In genomic region chr3L:22851172-22852128, dm6 we compare ENCODE assay signal across 3 fruit fly cellular contexts.
A peak's percentile ranks its signal among the peaks of the same experiment; 100 is the strongest.
TF ChIP-seq lines count a peak whose summit lies in the region.

No protein-coding gene starts in this region.

TF ChIP-seq in whole organism, embryonic, 481 proteins besides CTCF, POLR2A, EP300 and RAD21 (continued from another document and continues in another):
- no peak for TF ChIP-seq Scr (GFP tag; IDR thresholded peaks at IDR 0.05; lab: Robert Waterston, UW; ENCODE audit: partially characterized antibody)
- TF ChIP-seq Antp (GFP tag; optimal IDR thresholded peaks at IDR 0.05; lab: Kevin White, UChicago), result no peak
- TF ChIP-seq Myb (GFP tag; optimal IDR thresholded peaks at IDR 0.05; lab: Kevin White, UChicago), result no peak
- TF ChIP-seq stwl (tag; optimal IDR thresholded peaks at IDR 0.05; lab: Kevin White, UChicago), result no peak
- no peak for TF ChIP-seq CG3281 (GFP tag; optimal IDR thresholded peaks at IDR 0.05; lab: Kevin White, UChicago)
- TF ChIP-seq CG12942 (GFP tag; optimal IDR thresholded peaks at IDR 0.05; lab: Kevin White, UChicago), result no peak
- TF ChIP-seq onecut (GFP tag; IDR thresholded peaks at IDR 0.05; lab: Robert Waterston, UW), result peak; percentile 98
- no peak for TF ChIP-seq CG4328 (GFP tag; optimal IDR thresholded peaks at IDR 0.05; lab: Kevin White, UChicago)
- no peak for TF ChIP-seq CG42726 (GFP tag; IDR thresholded peaks at IDR 0.05; lab: Robert Waterston, UW; ENCODE audit: partially characterized antibody)
- no peak for TF ChIP-seq CG6765 (GFP tag; optimal IDR thresholded peaks at IDR 0.05; lab: Kevin White, UChicago)
- TF ChIP-seq ewg (GFP tag; optimal IDR thresholded peaks at IDR 0.05; lab: Kevin White, UChicago), result no peak
- no peak for TF ChIP-seq CG10654 (GFP tag; optimal IDR thresholded peaks at IDR 0.05; lab: Kevin White, UChicago)
- TF ChIP-seq jing (GFP tag; optimal IDR thresholded peaks at IDR 0.05; lab: Kevin White, UChicago), result no peak
- TF ChIP-seq CG5245 (GFP tag; optimal IDR thresholded peaks at IDR 0.05; lab: Kevin White, UChicago), result no peak
- no peak for TF ChIP-seq Camta (GFP tag; optimal IDR thresholded peaks at IDR 0.05; lab: Kevin White, UChicago)
- TF ChIP-seq Side (GFP tag; optimal IDR thresholded peaks at IDR 0.05; lab: Kevin White, UChicago), result no peak
- TF ChIP-seq nom (GFP tag; optimal IDR thresholded peaks at IDR 0.05; lab: Kevin White, UChicago), result peak; percentile 98
- TF ChIP-seq lola (GFP tag; optimal IDR thresholded peaks at IDR 0.05; lab: Kevin White, UChicago), result no peak
- TF ChIP-seq Dad (GFP tag; optimal IDR thresholded peaks at IDR 0.05; lab: Kevin White, UChicago), result no peak
- no peak for TF ChIP-seq Mrtf (GFP tag; IDR thresholded peaks at IDR 0.05; lab: Robert Waterston, UW)
- TF ChIP-seq Stat92E (GFP tag; optimal IDR thresholded peaks at IDR 0.05; lab: Kevin White, UChicago), result no peak
- TF ChIP-seq CG18011 (GFP tag; optimal IDR thresholded peaks at IDR 0.05; lab: Kevin White, UChicago), result no peak
- TF ChIP-seq CG14441 (GFP tag; IDR thresholded peaks at IDR 0.05; lab: Robert Waterston, UW), result no peak
- TF ChIP-seq CG3163 (GFP tag; optimal IDR thresholded peaks at IDR 0.05; lab: Kevin White, UChicago), result no peak
- TF ChIP-seq ken (GFP tag; IDR thresholded peaks at IDR 0.05; lab: Robert Waterston, UW), result no peak
- TF ChIP-seq CG15011 (GFP tag; optimal IDR thresholded peaks at IDR 0.05; lab: Kevin White, UChicago), result no peak
- TF ChIP-seq abd-A (tag; optimal IDR thresholded peaks at IDR 0.05; lab: Kevin White, UChicago), result no peak
- TF ChIP-seq CG9215 (GFP tag; IDR thresholded peaks at IDR 0.05; lab: Robert Waterston, UW), result no peak
- no peak for TF ChIP-seq CG1602 (GFP tag; optimal IDR thresholded peaks at IDR 0.05; lab: Kevin White, UChicago)
- TF ChIP-seq Eip74EF (GFP tag; optimal IDR thresholded peaks at IDR 0.05; lab: Kevin White, UChicago), result no peak
- no peak for TF ChIP-seq zfh1 (GFP tag; IDR thresholded peaks at IDR 0.05; lab: Robert Waterston, UW)
- TF ChIP-seq Hmr (GFP tag; optimal IDR thresholded peaks at IDR 0.05; lab: Kevin White, UChicago), result no peak
- 0 out of 4 replicates have a peak, but pooled peaks have one; percentile 29 for TF ChIP-seq chinmo (GFP tag; IDR thresholded peaks at IDR 0.05; lab: Robert Waterston, UW; ENCODE audit: partially characterized antibody)
- no peak for TF ChIP-seq yki (optimal IDR thresholded peaks at IDR 0.05; lab: Kevin White, UChicago)
- no peak for TF ChIP-seq luna (GFP tag; optimal IDR thresholded peaks at IDR 0.05; lab: Kevin White, UChicago)
- no peak for TF ChIP-seq CG7745 (tag; optimal IDR thresholded peaks at IDR 0.05; lab: Kevin White, UChicago)
- TF ChIP-seq CG10147 (GFP tag; optimal IDR thresholded peaks at IDR 0.05; lab: Kevin White, UChicago), result no peak
- no peak for TF ChIP-seq CG33213 (GFP tag; optimal IDR thresholded peaks at IDR 0.05; lab: Kevin White, UChicago)
- TF ChIP-seq CG9817 (tag; optimal IDR thresholded peaks at IDR 0.05; lab: Kevin White, UChicago), result no peak
- no peak for TF ChIP-seq ac (GFP tag; optimal IDR thresholded peaks at IDR 0.05; lab: Kevin White, UChicago)
- TF ChIP-seq CHES-1-like (GFP tag; optimal IDR thresholded peaks at IDR 0.05; lab: Kevin White, UChicago), result no peak
- no peak for TF ChIP-seq Taf1 (GFP tag; IDR thresholded peaks at IDR 0.05; lab: Robert Waterston, UW)
- no peak for TF ChIP-seq otp (GFP tag; IDR thresholded peaks at IDR 0.05; lab: Robert Waterston, UW)
- no peak for TF ChIP-seq CG10565 (GFP tag; optimal IDR thresholded peaks at IDR 0.05; lab: Kevin White, UChicago)
- no peak for TF ChIP-seq danr (GFP tag; IDR thresholded peaks at IDR 0.05; lab: Robert Waterston, UW)
- no peak for TF ChIP-seq H15 (GFP tag; IDR thresholded peaks at IDR 0.05; lab: Robert Waterston, UW)
- TF ChIP-seq toy (GFP tag; IDR thresholded peaks at IDR 0.05; lab: Robert Waterston, UW), result no peak

TF ChIP-seq in whole organism, prepupa, 60 proteins besides CTCF, POLR2A, EP300 and RAD21 (continued from another document):
- TF ChIP-seq Sox102F (GFP tag; optimal IDR thresholded peaks at IDR 0.05; lab: Kevin White, UChicago), result peak; percentile 72
- no peak for TF ChIP-seq CG11902 (GFP tag; optimal IDR thresholded peaks at IDR 0.05; lab: Kevin White, UChicago)
- peak; percentile 99 for TF ChIP-seq dsx (GFP tag; optimal IDR thresholded peaks at IDR 0.05; lab: Kevin White, UChicago; ENCODE audit: poor library complexity, severe bottlenecking)
- TF ChIP-seq fd85E (GFP tag; optimal IDR thresholded peaks at IDR 0.05; lab: Kevin White, UChicago), result peak; percentile 41
- TF ChIP-seq OdsH (GFP tag; optimal IDR thresholded peaks at IDR 0.05; lab: Kevin White, UChicago), result peak; percentile 10
- no peak for TF ChIP-seq Ets21C (GFP tag; optimal IDR thresholded peaks at IDR 0.05; lab: Kevin White, UChicago)
- no peak for TF ChIP-seq CG31627 (GFP tag; optimal IDR thresholded peaks at IDR 0.05; lab: Kevin White, UChicago)
- peak; percentile 11 for TF ChIP-seq lz (GFP tag; optimal IDR thresholded peaks at IDR 0.05; lab: Kevin White, UChicago)
- peak; percentile 1 for TF ChIP-seq CG11762 (GFP tag; optimal IDR thresholded peaks at IDR 0.05; lab: Kevin White, UChicago; ENCODE audit: insufficient read depth)
- TF ChIP-seq topi (GFP tag; optimal IDR thresholded peaks at IDR 0.05; lab: Kevin White, UChicago), result peak; percentile 26
- TF ChIP-seq esn (GFP tag; optimal IDR thresholded peaks at IDR 0.05; lab: Kevin White, UChicago), result peak; percentile 33
- peak; percentile 89 for TF ChIP-seq Eip78C (GFP tag; lab: Kevin White, UChicago)
- peak; percentile 81 for TF ChIP-seq CG8119 (GFP tag; IDR thresholded peaks at IDR 0.05; lab: Robert Waterston, UW)
- peak; percentile 18 for TF ChIP-seq CG6792 (GFP tag; optimal IDR thresholded peaks at IDR 0.05; lab: Kevin White, UChicago)
- peak; percentile 70 for TF ChIP-seq net (GFP tag; optimal IDR thresholded peaks at IDR 0.05; lab: Kevin White, UChicago)
- peak; percentile 79 for TF ChIP-seq Ets96B (tag; optimal IDR thresholded peaks at IDR 0.05; lab: Kevin White, UChicago)
- peak; percentile 37 for TF ChIP-seq CG10631 (GFP tag; optimal IDR thresholded peaks at IDR 0.05; lab: Kevin White, UChicago)
- TF ChIP-seq CG34406 (GFP tag; optimal IDR thresholded peaks at IDR 0.05; lab: Kevin White, UChicago), result peak; percentile 61
- peak; percentile 52 for TF ChIP-seq CG7368 (GFP tag; optimal IDR thresholded peaks at IDR 0.05; lab: Kevin White, UChicago)
- TF ChIP-seq salr (GFP tag; optimal IDR thresholded peaks at IDR 0.05; lab: Kevin White, UChicago), result peak; percentile 50 to 54
- peak; percentile 61 for TF ChIP-seq fd59A (GFP tag; optimal IDR thresholded peaks at IDR 0.05; lab: Kevin White, UChicago)
- TF ChIP-seq fkh (GFP tag; optimal IDR thresholded peaks at IDR 0.05; lab: Kevin White, UChicago), result no peak
- peak; percentile 85 for TF ChIP-seq CG1621 (tag; optimal IDR thresholded peaks at IDR 0.05; lab: Kevin White, UChicago)
- peak; percentile 78 for TF ChIP-seq svp (GFP tag; lab: Kevin White, UChicago)
- TF ChIP-seq CG16779 (tag; optimal IDR thresholded peaks at IDR 0.05; lab: Kevin White, UChicago), result peak; percentile 84
- peak; percentile 96 for TF ChIP-seq CG6808 (GFP tag; optimal IDR thresholded peaks at IDR 0.05; lab: Kevin White, UChicago)
- TF ChIP-seq CG3032 (tag; optimal IDR thresholded peaks at IDR 0.05; lab: Kevin White, UChicago), result peak; percentile 77
- peak; percentile 22 for TF ChIP-seq CG8319 (GFP tag; optimal IDR thresholded peaks at IDR 0.05; lab: Kevin White, UChicago)
- no peak for TF ChIP-seq Smox (GFP tag; optimal IDR thresholded peaks at IDR 0.05; lab: Kevin White, UChicago)
- no peak for TF ChIP-seq Sox15 (GFP tag; optimal IDR thresholded peaks at IDR 0.05; lab: Kevin White, UChicago)
- TF ChIP-seq Gug (GFP tag; IDR thresholded peaks at IDR 0.05; lab: Robert Waterston, UW), result 0 out of 2 replicates have a peak, but pooled peaks have one; percentile 8
- peak; percentile 54 for TF ChIP-seq achi (GFP tag; optimal IDR thresholded peaks at IDR 0.05; lab: Kevin White, UChicago)
- no peak for TF ChIP-seq Hr4 (GFP tag; optimal IDR thresholded peaks at IDR 0.05; lab: Kevin White, UChicago)
- no peak for TF ChIP-seq Hr39 (GFP tag; optimal IDR thresholded peaks at IDR 0.05; lab: Kevin White, UChicago)
- peak; percentile 85 for TF ChIP-seq CG10669 (GFP tag; optimal IDR thresholded peaks at IDR 0.05; lab: Kevin White, UChicago)
- peak; percentile 96 for TF ChIP-seq CG9139 (GFP tag; optimal IDR thresholded peaks at IDR 0.05; lab: Kevin White, UChicago)
- TF ChIP-seq CG8632 (GFP tag; optimal IDR thresholded peaks at IDR 0.05; lab: Kevin White, UChicago), result peak; percentile 58
- peak; percentile 63 for TF ChIP-seq vri (GFP tag; optimal IDR thresholded peaks at IDR 0.05; lab: Kevin White, UChicago)
- peak; percentile 34 for TF ChIP-seq Met (GFP tag; optimal IDR thresholded peaks at IDR 0.05; lab: Kevin White, UChicago)
- TF ChIP-seq Eip93F (GFP tag; optimal IDR thresholded peaks at IDR 0.05; lab: Kevin White, UChicago), result peak; percentile 14

TF ChIP-seq in whole organism, wandering third instar larva, 38 proteins besides CTCF, POLR2A, EP300 and RAD21 (continued from another document):
- TF ChIP-seq CrebA (GFP tag; optimal IDR thresholded peaks at IDR 0.05; lab: Kevin White, UChicago; ENCODE audit: borderline replicate concordance) (peak; percentile 91), pan (optimal IDR thresholded peaks at IDR 0.05; lab: Kevin White, UChicago) (no peak), sv (GFP tag; optimal IDR thresholded peaks at IDR 0.05; lab: Kevin White, UChicago) (no peak), Abd-B (GFP tag; optimal IDR thresholded peaks at IDR 0.05; lab: Kevin White, UChicago) (no peak), h (GFP tag; optimal IDR thresholded peaks at IDR 0.05; lab: Kevin White, UChicago) (peak; percentile 14), Sp1 (GFP tag; optimal IDR thresholded peaks at IDR 0.05; lab: Kevin White, UChicago) (peak; percentile 81), Hr78 (GFP tag; optimal IDR thresholded peaks at IDR 0.05; lab: Kevin White, UChicago) (no peak), Rel (GFP tag; optimal IDR thresholded peaks at IDR 0.05; lab: Kevin White, UChicago) (peak; percentile 91), Rel (tag; optimal IDR thresholded peaks at IDR 0.05; lab: Kevin White, UChicago) (peak; percentile 95), GATAd (GFP tag; optimal IDR thresholded peaks at IDR 0.05; lab: Kevin White, UChicago) (no peak), N (GFP tag; optimal IDR thresholded peaks at IDR 0.05; lab: Kevin White, UChicago) (no peak), Jra (GFP tag; optimal IDR thresholded peaks at IDR 0.05; lab: Kevin White, UChicago) (no peak), Dif (GFP tag; optimal IDR thresholded peaks at IDR 0.05; lab: Kevin White, UChicago; ENCODE audit: partially characterized antibody) (peak; percentile 95)
TF ChIP-seq in whole organism, wandering third instar larva: peak in this region for 14.
